Worm (Caenorhabditis elegans): ENCODE results near the gene R10F2.4.
A peak's percentile ranks its signal among the peaks of the same experiment; 100 is the strongest.

ce11 chrIII:2875946-2876345 is 47.0 kb downstream of the R10F2.4 start:
- no peak for TF ChIP-seq ceh-100 (GFP tag; IDR thresholded peaks at IDR 0.05)
- no peak for TF ChIP-seq snpc-4 (GFP tag; optimal IDR thresholded peaks at IDR 0.05)
- TF ChIP-seq snpc-4 (tag; optimal IDR thresholded peaks at IDR 0.05) = peak; percentile 45 to 74 (median 48)
- TF ChIP-seq gei-17 (GFP tag; optimal IDR thresholded peaks at IDR 0.05) = no peak
- no peak for TF ChIP-seq hlh-12 (tag; optimal IDR thresholded peaks at IDR 0.05)
- no peak for TF ChIP-seq attf-3 (GFP tag; conservative IDR thresholded peaks at IDR 0.05)
- peak; percentile 64 for TF ChIP-seq somi-1 (GFP tag; optimal IDR thresholded peaks at IDR 0.05)
- no peak for TF ChIP-seq B0035.1 (tag; optimal IDR thresholded peaks at IDR 0.05)
- TF ChIP-seq rpc-1 (optimal IDR thresholded peaks at IDR 0.05) = no peak
- no peak for TF ChIP-seq rpc-1 (tag; optimal IDR thresholded peaks at IDR 0.05)
- no peak for TF ChIP-seq ama-1 (optimal IDR thresholded peaks at IDR 0.05)
- TF ChIP-seq ama-1 (GFP tag; optimal IDR thresholded peaks at IDR 0.05) = no peak
